Fruit fly (Drosophila melanogaster): ENCODE results near the gene CG1142.

- TF ChIP-seq CG8478 (optimal IDR thresholded peaks at IDR 0.05): no peak
- no peak for TF ChIP-seq usp (GFP tag; optimal IDR thresholded peaks at IDR 0.05)
- no peak for TF ChIP-seq pan (optimal IDR thresholded peaks at IDR 0.05)
Measured at dm6 chr3R:7522266-7522955, 48.8 kb upstream of the CG1142 start.

Data from whole organism.